Worm (Caenorhabditis elegans) whole organism, late embryonic: ENCODE data around the gene Y42A5A.3.

Source experiments
- F13H6.1 ChIP-seq: sonication (generic microtip); optimal IDR thresholded peaks from 2 replicates; lab custom pipeline; 2016; ENCODE audit warnings: missing genetic modification characterization, missing compliant biosample characterization
- ceh-45 ChIP-seq: fragments of 200-800 bp; sonication (Bioruptor generic); IDR thresholded peaks from 2 replicates; pipeline ENCODE4 v1.3.6; 2022; ENCODE audit warnings: missing genetic modification reagents, missing genetic modification characterization, missing compliant biosample characterization
- lim-6 ChIP-seq: sonication (generic microtip); optimal IDR thresholded peaks from 2 replicates; lab custom pipeline; 2016; ENCODE audit warnings: missing genetic modification characterization, missing compliant biosample characterization
- rnt-1 ChIP-seq: sonication (generic microtip); optimal IDR thresholded peaks from 2 replicates; lab custom pipeline; 2016; ENCODE audit warnings: missing genetic modification characterization, missing compliant biosample characterization

ce11 chrV:11134296-11134695 lies 38.5 kb upstream of the Y42A5A.3 start, which contains the start of gene glb-3:
- TF ChIP-seq lim-6 (tag; lab: Kevin White, UChicago) (no peak), F13H6.1 (no peak), rnt-1 (tag; lab: Kevin White, UChicago) (no peak), ceh-45 (GFP tag; lab: Robert Waterston, UW) (no peak)
